Worm (Caenorhabditis elegans): ENCODE results near the gene str-13.

The str-13 gene

ce11 chrV:2702883-2703282 is 24.1 kb downstream of the str-13 start:
- TF ChIP-seq set-16 (GFP tag; IDR thresholded peaks at IDR 0.05) (peak; percentile 82), pha-4 (GFP tag; IDR thresholded peaks at IDR 0.05) (no peak), pha-4 (tag; optimal IDR thresholded peaks at IDR 0.05) (no peak), unc-62 (GFP tag; optimal IDR thresholded peaks at IDR 0.05 in 1 of 2) (peak in 1 of 2 experiments; percentile 88), unc-62 (tag; optimal IDR thresholded peaks at IDR 0.05) (no peak), mdt-29 (GFP tag; IDR thresholded peaks at IDR 0.05) (0 out of 2 replicates have a peak, but pooled peaks have one; percentile 9)

- TF ChIP-seq php-3 (GFP tag; IDR thresholded peaks at IDR 0.05) (no peak), unc-62 (GFP tag; optimal IDR thresholded peaks at IDR 0.05 in 1 of 2) (peak in 1 of 2 experiments; percentile 61), unc-62 (tag; optimal IDR thresholded peaks at IDR 0.05) (no peak), tra-1 (GFP tag; IDR thresholded peaks at IDR 0.05) (no peak), lin-38 (GFP tag; IDR thresholded peaks at IDR 0.05) (0 out of 2 replicates have a peak, but pooled peaks have one; percentile 18), set-16 (GFP tag; IDR thresholded peaks at IDR 0.05) (no peak), pha-4 (GFP tag; IDR thresholded peaks at IDR 0.05) (0 out of 2 replicates have a peak, but pooled peaks have one; percentile 27), pha-4 (tag; optimal IDR thresholded peaks at IDR 0.05) (no peak)
Measured at ce11 chrV:2698826-2699225, 28.2 kb downstream of the str-13 start, which contains the start of gene nuo-5. nuo-5 (plus strand) TSS chrV:2698972.

ce11 chrV:2697693-2698092 is 29.3 kb downstream of the str-13 start:
- TF ChIP-seq lsy-2 (tag; optimal IDR thresholded peaks at IDR 0.05), result peak in 1 of 2 experiments; percentile 11
- 0 out of 2 replicates have a peak, but pooled peaks have one; percentile 14 for TF ChIP-seq arid-1 (GFP tag; conservative IDR thresholded peaks at IDR 0.05)
- no peak for TF ChIP-seq dve-1 (tag; optimal IDR thresholded peaks at IDR 0.05; ENCODE audit: insufficient read depth)
- TF ChIP-seq mes-2 (tag; optimal IDR thresholded peaks at IDR 0.05; ENCODE audit: poor library complexity, severe bottlenecking), result peak; percentile 24
- TF ChIP-seq lin-38 (GFP tag; IDR thresholded peaks at IDR 0.05), result peak; percentile 52
- no peak for TF ChIP-seq ztf-11 (tag; optimal IDR thresholded peaks at IDR 0.05)
- TF ChIP-seq zfp-3 (GFP tag; conservative IDR thresholded peaks at IDR 0.05), result no peak

ce11 chrV:2695935-2696334 is 31.1 kb downstream of the str-13 start, which contains the start of gene Y45G12B.3:
Y45G12B.3 (minus strand) TSS chrV:2696254.
- TF ChIP-seq set-16 (GFP tag; IDR thresholded peaks at IDR 0.05) (peak; percentile 86), dmd-8 (GFP tag; IDR thresholded peaks at IDR 0.05) (no peak), F26F4.8 (GFP tag; conservative IDR thresholded peaks at IDR 0.05) (no peak), egl-43 (GFP tag; IDR thresholded peaks at IDR 0.05) (0 out of 2 replicates have a peak, but pooled peaks have one; percentile 35), hlh-11 (tag; optimal IDR thresholded peaks at IDR 0.05) (no peak), mes-2 (tag; optimal IDR thresholded peaks at IDR 0.05; ENCODE audit: poor library complexity, severe bottlenecking) (no peak)

- TF ChIP-seq dmd-8 (GFP tag; IDR thresholded peaks at IDR 0.05) (no peak), jun-1 (tag; optimal IDR thresholded peaks at IDR 0.05) (no peak), F44E2.7 (GFP tag; IDR thresholded peaks at IDR 0.05) (no peak), mdl-1 (tag; optimal IDR thresholded peaks at IDR 0.05) (peak in 1 of 2 experiments; percentile 57), ama-1 (optimal IDR thresholded peaks at IDR 0.05) (peak; percentile 55), snpc-4 (tag; optimal IDR thresholded peaks at IDR 0.05) (no peak), unc-130 (GFP tag; optimal IDR thresholded peaks at IDR 0.05) (peak; percentile 11), gei-8 (GFP tag; optimal IDR thresholded peaks at IDR 0.05) (no peak), mes-2 (tag; optimal IDR thresholded peaks at IDR 0.05; ENCODE audit: poor library complexity, severe bottlenecking) (peak; percentile 85), ZK546.5 (tag; optimal IDR thresholded peaks at IDR 0.05) (no peak), madf-5 (GFP tag; IDR thresholded peaks at IDR 0.05) (no peak), ces-1 (GFP tag; optimal IDR thresholded peaks at IDR 0.05) (no peak), R02D3.7 (tag; optimal IDR thresholded peaks at IDR 0.05) (no peak), dmd-6 (GFP tag; IDR thresholded peaks at IDR 0.05) (0 out of 2 replicates have a peak, but pooled peaks have one; percentile 17), egl-27 (tag; optimal IDR thresholded peaks at IDR 0.05) (no peak), lin-15B (tag; optimal IDR thresholded peaks at IDR 0.05) (no peak), lim-7 (GFP tag; IDR thresholded peaks at IDR 0.05) (0 out of 2 replicates have a peak, but pooled peaks have one; percentile 21), Y105C5A.15 (GFP tag; IDR thresholded peaks at IDR 0.05) (no peak), nhr-41 (GFP tag; IDR thresholded peaks at IDR 0.05) (no peak), mep-1 (tag; optimal IDR thresholded peaks at IDR 0.05) (peak; percentile 63), nhr-77 (tag; optimal IDR thresholded peaks at IDR 0.05) (peak; percentile 72), dve-1 (tag; optimal IDR thresholded peaks at IDR 0.05; ENCODE audit: insufficient read depth) (peak; percentile 54), mxl-3 (GFP tag; optimal IDR thresholded peaks at IDR 0.05) (peak; percentile 40), aly-2 (tag; optimal IDR thresholded peaks at IDR 0.05) (no peak), sdz-12 (GFP tag; optimal IDR thresholded peaks at IDR 0.05) (no peak), dmd-9 (GFP tag; IDR thresholded peaks at IDR 0.05) (no peak), fos-1 (tag; optimal IDR thresholded peaks at IDR 0.05) (no peak)
Measured at ce11 chrV:2694389-2694788, 32.6 kb downstream of the str-13 start, which contains the start of gene Y45G12B.2. Y45G12B.2 (plus strand) TSS chrV:2694771.
